Worm (Caenorhabditis elegans) whole organism, L3 larva: ENCODE measurements around the gene irld-21.

Experiments
- R02D3.7 ChIP-seq: fragments of 150-350 bp; optimal IDR thresholded peaks from 2 replicates; lab custom pipeline; 2014; ENCODE audit warnings: missing biosample characterization, missing genetic modification characterization
- ZK546.5 ChIP-seq: sonication (generic microtip); optimal IDR thresholded peaks from 2 replicates; lab custom pipeline; 2017; ENCODE audit warnings: missing biosample characterization, missing genetic modification characterization
- aly-2 ChIP-seq: fragments of 150-350 bp; optimal IDR thresholded peaks from 2 replicates; lab custom pipeline; 2014; ENCODE audit warnings: missing biosample characterization, missing genetic modification characterization
- ceh-16 ChIP-seq: sonication (generic microtip); optimal IDR thresholded peaks from 2 replicates; lab custom pipeline; 2017; ENCODE audit warnings: missing biosample characterization, missing genetic modification characterization
- ceh-28 ChIP-seq: fragments of 150-350 bp; optimal IDR thresholded peaks from 2 replicates; lab custom pipeline; 2014; ENCODE audit warnings: missing biosample characterization, missing genetic modification reagents, missing genetic modification characterization
- ceh-82 ChIP-seq: fragments of 150-350 bp; optimal IDR thresholded peaks from 2 replicates; lab custom pipeline; 2014; ENCODE audit warnings: missing biosample characterization, missing genetic modification characterization
- ceh-9 ChIP-seq: sonication (generic microtip); optimal IDR thresholded peaks from 2 replicates; lab custom pipeline; 2018; ENCODE audit warnings: missing biosample characterization, missing genetic modification characterization
- daf-12 ChIP-seq: fragments of 150-350 bp; optimal IDR thresholded peaks from 2 replicates; lab custom pipeline; 2014; ENCODE audit warnings: missing biosample characterization, missing genetic modification reagents, missing genetic modification characterization
- egl-27 ChIP-seq: sonication (generic microtip); optimal IDR thresholded peaks from 4 replicates; lab custom pipeline; 2017; ENCODE audit warnings: missing biosample characterization, missing genetic modification reagents, missing genetic modification characterization
- egl-5 ChIP-seq: fragments of 150-350 bp; optimal IDR thresholded peaks from 2 replicates; lab custom pipeline; 2017; ENCODE audit warnings: missing biosample characterization, missing genetic modification reagents, missing genetic modification characterization, inconsistent platforms
- elt-3 ChIP-seq, 3 experiments: fragments of 150-350 bp in 1 of 3; sonication (generic microtip) in 2 of 3; optimal IDR thresholded peaks; 2 replicates in 2 of 3; 4 replicates in 1 of 3; lab custom pipeline; 2014 to 2017; ENCODE audit warnings: missing biosample characterization in 3 of 3, missing genetic modification characterization in 3 of 3
- fkh-10 ChIP-seq: sonication (generic microtip); optimal IDR thresholded peaks from 2 replicates; lab custom pipeline; 2017; ENCODE audit warnings: missing biosample characterization, missing genetic modification reagents, missing genetic modification characterization
- fkh-2 ChIP-seq: fragments of 150-350 bp; optimal IDR thresholded peaks from 2 replicates; lab custom pipeline; 2014; ENCODE audit warnings: missing biosample characterization, missing genetic modification reagents, missing genetic modification characterization
- fos-1 ChIP-seq: fragments of 150-350 bp; optimal IDR thresholded peaks from 2 replicates; lab custom pipeline; 2014; ENCODE audit warnings: missing biosample characterization, missing genetic modification characterization
- jun-1 ChIP-seq: fragments of 150-350 bp; optimal IDR thresholded peaks from 2 replicates; lab custom pipeline; 2014; ENCODE audit warnings: missing biosample characterization, missing genetic modification reagents, missing genetic modification characterization
- lin-15B ChIP-seq: fragments of 150-350 bp; optimal IDR thresholded peaks from 2 replicates; lab custom pipeline; 2014; ENCODE audit warnings: missing biosample characterization, missing genetic modification characterization
- lin-39 ChIP-seq: fragments of 150-350 bp; optimal IDR thresholded peaks from 2 replicates; lab custom pipeline; 2018; ENCODE audit warnings: missing biosample characterization, missing genetic modification reagents, missing genetic modification characterization
- mdl-1 ChIP-seq: fragments of 150-350 bp; optimal IDR thresholded peaks from 2 replicates; lab custom pipeline; 2014; ENCODE audit warnings: missing biosample characterization, missing genetic modification characterization
- mml-1 ChIP-seq: fragments of 150-350 bp; sonication (generic microtip); optimal IDR thresholded peaks from 3 replicates; lab custom pipeline; 2014; ENCODE audit warnings: missing biosample characterization, missing genetic modification characterization
- nfya-1 ChIP-seq: sonication (generic microtip); optimal IDR thresholded peaks from 2 replicates; lab custom pipeline; 2017; ENCODE audit warnings: missing genetic modification characterization, mild to moderate bottlenecking, missing compliant biosample characterization, antibody characterized with exemption, moderate library complexity; ENCODE audit not compliant: insufficient read depth
- nhr-11 ChIP-seq: fragments of 150-350 bp; optimal IDR thresholded peaks from 2 replicates; lab custom pipeline; 2014; ENCODE audit warnings: missing biosample characterization, missing genetic modification characterization
- nhr-23 ChIP-seq: fragments of 150-350 bp; optimal IDR thresholded peaks from 2 replicates; lab custom pipeline; 2014; ENCODE audit warnings: missing biosample characterization, missing genetic modification reagents, missing genetic modification characterization
- nhr-237 ChIP-seq: fragments of 150-350 bp; optimal IDR thresholded peaks from 2 replicates; lab custom pipeline; 2014; ENCODE audit warnings: missing biosample characterization, missing genetic modification characterization
- nhr-25 ChIP-seq: sonication (generic microtip); optimal IDR thresholded peaks from 2 replicates; lab custom pipeline; 2017; ENCODE audit warnings: missing biosample characterization, missing genetic modification characterization
- nhr-43 ChIP-seq: sonication (generic microtip); optimal IDR thresholded peaks from 2 replicates; lab custom pipeline; 2016; ENCODE audit warnings: mild to moderate bottlenecking, missing genetic modification characterization, missing compliant biosample characterization; ENCODE audit not compliant: poor library complexity, severe bottlenecking
- nhr-77 ChIP-seq: fragments of 150-350 bp; optimal IDR thresholded peaks from 2 replicates; lab custom pipeline; 2014; ENCODE audit warnings: missing biosample characterization, missing genetic modification characterization
- pha-4 ChIP-seq: fragments of 150-350 bp; optimal IDR thresholded peaks from 2 replicates; lab custom pipeline; 2014; ENCODE audit warnings: missing biosample characterization, missing genetic modification reagents, missing genetic modification characterization
- pqm-1 ChIP-seq: fragments of 150-350 bp; optimal IDR thresholded peaks from 2 replicates; lab custom pipeline; 2017; ENCODE audit warnings: missing biosample characterization, missing genetic modification characterization, inconsistent platforms
- sea-2 ChIP-seq: fragments of 150-350 bp; sonication (generic microtip); optimal IDR thresholded peaks from 4 replicates; lab custom pipeline; 2014; ENCODE audit warnings: missing biosample characterization, missing genetic modification reagents, missing genetic modification characterization
- skn-1 ChIP-seq: fragments of 150-350 bp; optimal IDR thresholded peaks from 2 replicates; lab custom pipeline; 2014; ENCODE audit warnings: missing biosample characterization, missing genetic modification characterization
- snpc-4 ChIP-seq: fragments of 150-350 bp; optimal IDR thresholded peaks from 2 replicates; lab custom pipeline; 2014; ENCODE audit warnings: missing biosample characterization, missing genetic modification characterization
- unc-62 ChIP-seq: fragments of 150-350 bp; sonication (generic microtip); optimal IDR thresholded peaks from 4 replicates; lab custom pipeline; 2014; ENCODE audit warnings: missing biosample characterization, missing genetic modification reagents, missing genetic modification characterization
- ztf-11 ChIP-seq: fragments of 150-350 bp; optimal IDR thresholded peaks from 2 replicates; lab custom pipeline; 2014; ENCODE audit warnings: missing biosample characterization, missing genetic modification characterization

The irld-21 gene

ce11 chrIV:10089777-10090176 is 32.3 kb downstream of the irld-21 start, which contains the start of gene ttr-39:
TSS of gene ttr-39 (minus strand) at chrIV:10089877.
- no peak for TF ChIP-seq ztf-11
- TF ChIP-seq ceh-16: no peak
- no peak for TF ChIP-seq nhr-25 (tag; lab: Kevin White, UChicago)
- TF ChIP-seq ceh-82 (tag; lab: Kevin White, UChicago): no peak
- TF ChIP-seq skn-1 (tag; lab: Kevin White, UChicago): no peak
- TF ChIP-seq elt-3 (tag; optimal IDR thresholded peaks at IDR 0.05; lab: Kevin White, UChicago): no peak
- TF ChIP-seq nhr-77 (tag; lab: Kevin White, UChicago): no peak
- no peak for TF ChIP-seq nhr-11
- TF ChIP-seq jun-1 (tag; lab: Kevin White, UChicago): no peak
- no peak for TF ChIP-seq snpc-4
- no peak for TF ChIP-seq mml-1
- no peak for TF ChIP-seq nfya-1 (tag; lab: Kevin White, UChicago)
- TF ChIP-seq ceh-9 (tag; lab: Kevin White, UChicago): no peak
- TF ChIP-seq nhr-237 (tag; lab: Kevin White, UChicago): no peak

DNA sequence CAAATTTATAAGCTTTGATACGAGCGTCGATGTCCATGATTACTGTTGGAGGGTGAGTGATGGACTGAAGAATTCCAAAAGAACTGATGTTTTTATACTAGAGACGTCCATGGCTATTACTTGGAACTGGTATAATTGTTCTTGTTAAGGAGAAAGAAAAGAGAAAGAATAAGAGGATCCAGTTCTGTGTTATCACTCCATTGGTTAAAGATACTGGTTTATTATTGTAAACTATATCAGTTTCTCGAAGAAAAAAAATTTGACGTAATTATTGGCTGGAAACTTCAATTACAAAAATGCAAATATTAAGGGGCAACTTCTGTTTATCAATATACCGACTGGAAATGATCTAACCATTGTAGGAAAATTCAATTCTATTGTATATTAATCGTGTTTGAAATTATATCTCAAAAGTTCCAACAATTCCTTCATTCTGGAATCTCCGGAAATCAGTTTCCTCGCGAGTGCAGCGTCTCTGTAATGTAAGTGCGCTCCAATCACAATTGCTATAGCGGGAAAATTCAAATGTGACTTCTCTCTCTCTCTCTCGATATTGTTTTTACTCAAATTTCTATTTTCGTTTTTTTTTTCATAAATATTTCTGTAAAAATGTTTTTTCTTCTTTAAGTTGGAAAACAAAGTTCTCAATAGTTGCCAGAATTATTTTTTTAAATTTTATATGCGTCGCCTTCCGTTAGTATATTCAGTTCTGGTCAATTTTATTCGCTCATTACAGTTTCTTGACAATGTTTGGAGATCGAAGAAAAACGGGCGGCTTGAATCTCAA is 36.5 kb downstream of the irld-21 start, which contains the start of the genes col-2 and ndc-80:
Gene col-2, minus strand, starts transcription at position 51 of the 787 bp plus-strand sequence.
Gene ndc-80, plus strand, starts transcription at position 737 of the 787 bp plus-strand sequence.
- peak; percentile 17 for TF ChIP-seq pqm-1
- TF ChIP-seq aly-2: no peak
- TF ChIP-seq jun-1 (tag; lab: Kevin White, UChicago): peak; percentile 10
- peak; percentile 54 for TF ChIP-seq nhr-23
- TF ChIP-seq egl-27 (tag; lab: Kevin White, UChicago): no peak
- peak; percentile 36 for TF ChIP-seq snpc-4
- TF ChIP-seq ceh-82 (tag; lab: Kevin White, UChicago): no peak
- peak; percentile 93 for TF ChIP-seq lin-15B (tag; lab: Kevin White, UChicago)
- peak; percentile 84 for TF ChIP-seq nfya-1 (tag; lab: Kevin White, UChicago)
- peak; percentile 23 for TF ChIP-seq fkh-10 (GFP tag; lab: Kevin White, UChicago)
- peak; percentile 4 for TF ChIP-seq skn-1 (tag; lab: Kevin White, UChicago)
- TF ChIP-seq R02D3.7: peak; percentile 71
- peak; percentile 70 for TF ChIP-seq lin-39 (tag; lab: Kevin White, UChicago)
- peak; percentile 70 for TF ChIP-seq nhr-25 (tag; lab: Kevin White, UChicago)
- no peak for TF ChIP-seq daf-12 (tag; lab: Kevin White, UChicago)
- no peak for TF ChIP-seq nhr-11
- peak; percentile 74 for TF ChIP-seq nhr-43 (tag; lab: Kevin White, UChicago)
- TF ChIP-seq elt-3 (tag; optimal IDR thresholded peaks at IDR 0.05; lab: Kevin White, UChicago): no peak
- TF ChIP-seq, all 47 proteins: peak for 12

ce11 chrIV:10084323-10084959 is 37.7 kb downstream of the irld-21 start, which contains the start of gene W01B6.8:
TSS of gene W01B6.8 (minus strand) at chrIV:10084373.
- TF ChIP-seq R02D3.7 (no peak), nhr-23 (no peak), nfya-1 (tag; lab: Kevin White, UChicago) (no peak), jun-1 (tag; lab: Kevin White, UChicago) (no peak), fkh-10 (GFP tag; lab: Kevin White, UChicago) (no peak), fos-1 (tag; lab: Kevin White, UChicago) (no peak), elt-3 (tag; optimal IDR thresholded peaks at IDR 0.05; lab: Kevin White, UChicago) (no peak), nhr-237 (tag; lab: Kevin White, UChicago) (no peak), egl-5 (tag; lab: Kevin White, UChicago) (no peak), lin-39 (tag; lab: Kevin White, UChicago) (no peak), sea-2 (GFP tag; lab: Kevin White, UChicago) (no peak), ZK546.5 (tag; lab: Kevin White, UChicago) (no peak), pha-4 (tag; lab: Kevin White, UChicago) (no peak), daf-12 (tag; lab: Kevin White, UChicago) (no peak), fkh-2 (no peak), mdl-1 (no peak), egl-27 (tag; lab: Kevin White, UChicago) (no peak)

- no peak for TF ChIP-seq unc-62 (GFP tag; lab: Kevin White, UChicago)
- no peak for TF ChIP-seq pha-4 (tag; lab: Kevin White, UChicago)
- no peak for TF ChIP-seq ceh-28
These were observed 41.3 kb downstream of the irld-21 start, which contains the start of gene W01B6.6 for ce11 chrIV:10080816-10081215. TSS of gene W01B6.6 (plus strand) at chrIV:10081116.
